Fruit fly (Drosophila melanogaster) S2 (cell line): ENCODE data around the gene CG42238.

Source experiments
- CG8478 ChIP-seq: fragments of >200 bp; optimal IDR thresholded peaks from 2 replicates; lab custom pipeline; 2018
- CTCF ChIP-seq, 2 experiments: fragments of >200 bp; optimal IDR thresholded peaks; 2 replicates each; lab custom pipeline; 2018

- TF ChIP-seq CG8478 (lab: Kevin White, UChicago), result no peak
- TF ChIP-seq CTCF (optimal IDR thresholded peaks at IDR 0.05; lab: Kevin White, UChicago), result no peak
These were observed 77.8 kb downstream of the CG42238 start for dm6 chr2L:20974037-20974646.
